Worm (Caenorhabditis elegans): Measurements from ENCODE around the gene pgm-1.

The pgm-1 gene

ce11 chrII:4888527-4889487 is at the start of gene pgm-1:
Gene pgm-1, plus strand, starts transcription at chrII:4889437.
- TF ChIP-seq mdl-1 (tag; optimal IDR thresholded peaks at IDR 0.05), result no peak
- no peak for TF ChIP-seq ceh-88 (GFP tag; IDR thresholded peaks at IDR 0.05)
- peak; percentile 7 to 51 for TF ChIP-seq lsy-2 (tag; optimal IDR thresholded peaks at IDR 0.05)
- TF ChIP-seq nhr-77 (tag; optimal IDR thresholded peaks at IDR 0.05), result no peak
- TF ChIP-seq fos-1 (tag; optimal IDR thresholded peaks at IDR 0.05), result no peak
- no peak for TF ChIP-seq nhr-90 (tag; optimal IDR thresholded peaks at IDR 0.05; ENCODE audit: poor library complexity)
- TF ChIP-seq snu-23 (GFP tag; optimal IDR thresholded peaks at IDR 0.05), result peak; percentile 45
- TF ChIP-seq egl-27 (tag; optimal IDR thresholded peaks at IDR 0.05), result no peak
- no peak for TF ChIP-seq unc-86 (tag; optimal IDR thresholded peaks at IDR 0.05)
- TF ChIP-seq ces-1 (GFP tag; optimal IDR thresholded peaks at IDR 0.05), result no peak
- no peak for TF ChIP-seq jun-1 (tag; optimal IDR thresholded peaks at IDR 0.05)
- no peak for TF ChIP-seq ceh-63 (GFP tag; optimal IDR thresholded peaks at IDR 0.05)
- TF ChIP-seq lin-15B (tag; optimal IDR thresholded peaks at IDR 0.05), result no peak
- TF ChIP-seq skn-1 (tag; optimal IDR thresholded peaks at IDR 0.05), result no peak
- TF ChIP-seq unc-62 (GFP tag; optimal IDR thresholded peaks at IDR 0.05), result no peak
- no peak for TF ChIP-seq isw-1 (GFP tag; IDR thresholded peaks at IDR 0.05)
- no peak for TF ChIP-seq ets-5 (GFP tag; IDR thresholded peaks at IDR 0.05)
- TF ChIP-seq dsc-1 (tag; optimal IDR thresholded peaks at IDR 0.05), result no peak
- TF ChIP-seq pqm-1 (tag; optimal IDR thresholded peaks at IDR 0.05), result no peak
- TF ChIP-seq sox-4 (tag; optimal IDR thresholded peaks at IDR 0.05), result no peak
- TF ChIP-seq mef-2 (tag; optimal IDR thresholded peaks at IDR 0.05), result no peak
- no peak for TF ChIP-seq unc-30 (tag; optimal IDR thresholded peaks at IDR 0.05)
- no peak for TF ChIP-seq fkh-8 (tag; optimal IDR thresholded peaks at IDR 0.05)
- peak; percentile 70 for TF ChIP-seq nhr-71 (tag; optimal IDR thresholded peaks at IDR 0.05)
- TF ChIP-seq lin-39 (tag; optimal IDR thresholded peaks at IDR 0.05), result peak; percentile 9
- TF ChIP-seq fkh-10 (GFP tag; optimal IDR thresholded peaks at IDR 0.05), result no peak
- TF ChIP-seq lin-14 (GFP tag; optimal IDR thresholded peaks at IDR 0.05), result peak; percentile 90
- no peak for TF ChIP-seq C04F5.9 (tag; optimal IDR thresholded peaks at IDR 0.05)
- TF ChIP-seq nhr-11 (tag; optimal IDR thresholded peaks at IDR 0.05), result no peak
- TF ChIP-seq hpl-2 (GFP tag; optimal IDR thresholded peaks at IDR 0.05), result no peak
- no peak for TF ChIP-seq pax-3 (tag; optimal IDR thresholded peaks at IDR 0.05)
- peak; percentile 26; the same call in 1 of the 2 replicates for TF ChIP-seq nhr-19 (GFP tag; conservative IDR thresholded peaks at IDR 0.05)
- TF ChIP-seq elt-3 (tag; optimal IDR thresholded peaks at IDR 0.05), result peak in 1 of 6 experiments; percentile 46
- no peak for TF ChIP-seq vab-15 (tag; optimal IDR thresholded peaks at IDR 0.05)
- no peak for TF ChIP-seq hlh-4 (tag; optimal IDR thresholded peaks at IDR 0.05)
- no peak for TF ChIP-seq unc-98 (GFP tag; IDR thresholded peaks at IDR 0.05)
- no peak for TF ChIP-seq ceh-90 (tag; optimal IDR thresholded peaks at IDR 0.05)
- peak; percentile 14 for TF ChIP-seq unc-130 (tag; optimal IDR thresholded peaks at IDR 0.05)
- no peak for TF ChIP-seq zip-4 (GFP tag; optimal IDR thresholded peaks at IDR 0.05)
- no peak for TF ChIP-seq egl-13 (tag; optimal IDR thresholded peaks at IDR 0.05)
- no peak for TF ChIP-seq fkh-4 (tag; optimal IDR thresholded peaks at IDR 0.05; ENCODE audit: borderline replicate concordance)
- no peak for TF ChIP-seq grh-1 (GFP tag; IDR thresholded peaks at IDR 0.05)
- TF ChIP-seq C16A3.4 (tag; optimal IDR thresholded peaks at IDR 0.05), result peak; percentile 7
- no peak for TF ChIP-seq aha-1 (tag; optimal IDR thresholded peaks at IDR 0.05)
- no peak for TF ChIP-seq nhr-237 (tag; optimal IDR thresholded peaks at IDR 0.05)
- TF ChIP-seq swsn-7 (tag; optimal IDR thresholded peaks at IDR 0.05), result peak; percentile 7
- no peak for TF ChIP-seq nhr-47 (tag; optimal IDR thresholded peaks at IDR 0.05)
- TF ChIP-seq nhr-85 (tag), result peak; percentile 6
- TF ChIP-seq rnt-1 (tag; optimal IDR thresholded peaks at IDR 0.05), result peak; percentile 58
- TF ChIP-seq efl-1 (optimal IDR thresholded peaks at IDR 0.05), result peak; percentile 26 to 35
- TF ChIP-seq efl-1 (GFP tag; optimal IDR thresholded peaks at IDR 0.05 in 1 of 2), result no peak
- TF ChIP-seq nhr-84 (tag; optimal IDR thresholded peaks at IDR 0.05), result no peak

All from whole organism, L1 larva.